Worm (Caenorhabditis elegans) whole organism, L2 larva: Measurements from ENCODE around the gene tag-278.

Source experiments
- F13H6.1 ChIP-seq: sonication (generic microtip); optimal IDR thresholded peaks from 2 replicates; lab custom pipeline; 2016; ENCODE audit warnings: missing genetic modification characterization, missing compliant biosample characterization
- R02D3.7 ChIP-seq: fragments of 150-350 bp; optimal IDR thresholded peaks from 2 replicates; lab custom pipeline; 2014; ENCODE audit warnings: missing biosample characterization, missing genetic modification characterization
- ama-1 ChIP-seq: fragments of 150-350 bp; optimal IDR thresholded peaks from 2 replicates; lab custom pipeline; 2018; ENCODE audit warnings: inconsistent platforms
- ceh-82 ChIP-seq: fragments of 150-350 bp; optimal IDR thresholded peaks from 2 replicates; lab custom pipeline; 2014; ENCODE audit warnings: missing biosample characterization, missing genetic modification characterization
- crh-2 ChIP-seq: sonication (generic microtip); optimal IDR thresholded peaks from 2 replicates; lab custom pipeline; 2017; ENCODE audit warnings: missing biosample characterization, missing genetic modification characterization
- elt-1 ChIP-seq: fragments of 150-350 bp; optimal IDR thresholded peaks from 2 replicates; lab custom pipeline; 2014; ENCODE audit warnings: missing biosample characterization, missing genetic modification characterization
- fos-1 ChIP-seq: fragments of 150-350 bp; optimal IDR thresholded peaks from 2 replicates; lab custom pipeline; 2014; ENCODE audit warnings: missing biosample characterization, missing genetic modification characterization
- lin-11 ChIP-seq: fragments of 150-350 bp; sonication (generic microtip); optimal IDR thresholded peaks from 2 replicates; lab custom pipeline; 2014; ENCODE audit warnings: missing biosample characterization, missing genetic modification characterization, inconsistent platforms, mixed read lengths
- lin-13 ChIP-seq: fragments of 150-350 bp; optimal IDR thresholded peaks from 2 replicates; lab custom pipeline; 2014; ENCODE audit warnings: missing biosample characterization, missing genetic modification reagents, missing genetic modification characterization
- lsy-2 ChIP-seq, 2 experiments: fragments of 150-350 bp in 1 of 2; sonication (generic microtip) in 1 of 2; optimal IDR thresholded peaks; 2 replicates each; lab custom pipeline; 2014 to 2017; ENCODE audit warnings: missing biosample characterization in 2 of 2, missing genetic modification characterization in 2 of 2
- nhr-129 ChIP-seq: fragments of 150-350 bp; optimal IDR thresholded peaks from 2 replicates; lab custom pipeline; 2014; ENCODE audit warnings: missing biosample characterization, missing genetic modification characterization
- nhr-23 ChIP-seq: fragments of 150-350 bp; optimal IDR thresholded peaks from 2 replicates; lab custom pipeline; 2014; ENCODE audit warnings: missing biosample characterization, missing genetic modification reagents, missing genetic modification characterization
- nhr-25 ChIP-seq: fragments of 150-350 bp; sonication (generic microtip); optimal IDR thresholded peaks from 3 replicates; lab custom pipeline; 2014; ENCODE audit warnings: missing biosample characterization, missing genetic modification characterization
- snpc-4 ChIP-seq: fragments of 150-350 bp; optimal IDR thresholded peaks from 2 replicates; lab custom pipeline; 2014; ENCODE audit warnings: missing biosample characterization, missing genetic modification characterization
- zag-1 ChIP-seq: fragments of 150-350 bp; optimal IDR thresholded peaks from 2 replicates; lab custom pipeline; 2014; ENCODE audit warnings: missing biosample characterization, missing genetic modification characterization
- ztf-1 ChIP-seq: fragments of 200-800 bp; sonication (Bioruptor generic); conservative IDR thresholded peaks from 2 replicates; pipeline ENCODE4 v1.3.6; 2022; ENCODE audit warnings: missing genetic modification characterization, missing compliant biosample characterization

The tag-278 gene

ce11 chrX:3645924-3646323 is 43.1 kb downstream of the tag-278 start:
- TF ChIP-seq F13H6.1 (tag; lab: Kevin White, UChicago) = peak; percentile 34
- TF ChIP-seq lin-11 (tag; lab: Kevin White, UChicago) = no peak
- no peak for TF ChIP-seq ztf-1
- TF ChIP-seq zag-1 (tag; lab: Kevin White, UChicago) = no peak
- no peak for TF ChIP-seq nhr-25 (tag; lab: Kevin White, UChicago)
- TF ChIP-seq nhr-129 (tag; lab: Kevin White, UChicago) = peak; percentile 24
- no peak for TF ChIP-seq snpc-4

- TF ChIP-seq ama-1 (lab: Kevin White, UChicago) (no peak), R02D3.7 (tag; lab: Kevin White, UChicago) (no peak), lsy-2 (tag; optimal IDR thresholded peaks at IDR 0.05; lab: Kevin White, UChicago) (no peak), ztf-1 (no peak), ceh-82 (tag; lab: Kevin White, UChicago) (no peak), nhr-129 (tag; lab: Kevin White, UChicago) (no peak)
These were observed 44.2 kb downstream of the tag-278 start, which contains the start of gene tmem-24 for ce11 chrX:3644796-3645195. Gene tmem-24, minus strand, starts transcription at chrX:3644896.

DNA sequence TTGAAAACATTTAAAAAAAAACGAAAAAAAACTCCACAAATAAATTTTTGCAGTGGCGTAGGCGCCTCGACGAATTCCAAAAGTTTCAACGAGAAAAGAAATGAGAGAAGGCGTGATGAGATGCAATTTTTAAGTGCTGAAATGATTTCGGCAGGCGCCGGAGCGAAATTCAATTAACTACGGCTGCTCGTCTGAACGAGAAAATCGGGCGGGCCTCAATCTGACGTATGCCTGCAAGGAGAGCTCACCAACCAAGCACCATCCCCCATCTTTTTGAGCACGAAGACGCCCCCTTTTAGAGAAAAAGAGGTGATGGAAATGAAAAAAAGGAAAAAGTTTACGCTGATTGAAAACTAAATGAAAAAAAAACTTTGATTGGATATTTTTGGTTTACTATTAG is 54.2 kb downstream of the tag-278 start:
- TF ChIP-seq crh-2 (tag; lab: Kevin White, UChicago) (no peak), nhr-25 (tag; lab: Kevin White, UChicago) (no peak), nhr-23 (tag; lab: Kevin White, UChicago) (no peak), fos-1 (tag; lab: Kevin White, UChicago) (no peak), lin-13 (GFP tag; lab: Kevin White, UChicago) (no peak), elt-1 (tag; lab: Kevin White, UChicago) (no peak), lin-11 (tag; lab: Kevin White, UChicago) (no peak)
- TF ChIP-seq, all 48 proteins: peak for 0
